Worm (Caenorhabditis elegans): ENCODE results near the gene fbxc-58.

DNA sequence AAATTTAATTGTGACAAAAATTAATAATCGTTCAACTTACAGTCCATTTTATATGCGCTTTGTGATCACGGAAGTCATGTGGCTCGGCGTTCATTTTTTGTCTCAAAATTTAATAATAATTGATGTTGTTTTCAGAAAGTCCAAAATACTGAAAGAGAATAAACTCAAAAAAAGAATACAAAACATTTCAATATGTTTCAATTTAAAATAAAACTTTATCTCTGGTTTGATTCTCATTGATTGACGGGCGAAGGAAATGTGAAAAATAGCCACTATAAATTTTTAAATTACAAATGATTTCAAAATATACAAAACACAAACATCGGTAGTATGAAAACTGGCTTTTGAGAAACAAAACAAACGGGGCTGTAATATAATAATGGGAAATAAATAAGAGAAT, 32.1 kb upstream of the fbxc-58 start, which contains the start of gene T20D3.6:
- TF ChIP-seq ceh-62 (tag; optimal IDR thresholded peaks at IDR 0.05) (no peak), jun-1 (tag; optimal IDR thresholded peaks at IDR 0.05) (no peak), skn-1 (tag; optimal IDR thresholded peaks at IDR 0.05) (no peak), cey-2 (tag; optimal IDR thresholded peaks at IDR 0.05; ENCODE audit: borderline replicate concordance, insufficient read depth) (no peak), aly-2 (tag; optimal IDR thresholded peaks at IDR 0.05) (no peak), mep-1 (tag; optimal IDR thresholded peaks at IDR 0.05) (no peak), ZK546.5 (tag; optimal IDR thresholded peaks at IDR 0.05) (no peak), nhr-77 (tag; optimal IDR thresholded peaks at IDR 0.05) (no peak), zip-2 (tag; optimal IDR thresholded peaks at IDR 0.05) (no peak), aha-1 (tag) (no peak)
